Fruit fly (Drosophila melanogaster) whole organism, embryonic: Measurements from ENCODE around the gene CG9702.

ENCODE experiments used
- Bdp1 ChIP-seq: fragments of 200-800 bp; sonication (Bioruptor generic); optimal IDR thresholded peaks from 3 replicates; lab custom pipeline; 2016; ENCODE audit warnings: missing biosample characterization, missing genetic modification characterization
- CG15514 ChIP-seq: fragments of 200-800 bp; sonication (Bioruptor generic); optimal IDR thresholded peaks from 3 replicates; lab custom pipeline; 2017; ENCODE audit warnings: missing biosample characterization, missing genetic modification characterization, mild to moderate bottlenecking, moderate library complexity, missing genetic modification reagents
- CG17186 ChIP-seq: fragments of 200-800 bp; sonication (Bioruptor generic); optimal IDR thresholded peaks from 3 replicates; lab custom pipeline; 2017; ENCODE audit warnings: missing biosample characterization, missing genetic modification reagents, missing genetic modification characterization
- Gug ChIP-seq: fragments of 200-800 bp; sonication (Bioruptor generic); IDR thresholded peaks from 4 replicates; pipeline ENCODE4 v1.3.6; 2022; ENCODE audit warnings: missing biosample characterization, missing genetic modification characterization
- Hand ChIP-seq: fragments of 200-800 bp; sonication (Bioruptor generic); optimal IDR thresholded peaks from 2 replicates; lab custom pipeline; 2017; ENCODE audit warnings: mild to moderate bottlenecking, missing biosample characterization, missing genetic modification reagents, missing genetic modification characterization
- Stat92E ChIP-seq, 3 experiments: fragments of >200 bp in 2 of 3; fragments of 200-800 bp in 1 of 3; sonication (Bioruptor generic) in 1 of 3; optimal IDR thresholded peaks; 2 replicates each; lab custom pipeline; 2017 to 2019; ENCODE audit warnings: missing biosample characterization in 3 of 3, missing genetic modification characterization in 3 of 3, mild to moderate bottlenecking in 1 of 3, moderate library complexity in 1 of 3
- bcd ChIP-seq: fragments of 200-800 bp; sonication (Bioruptor generic); optimal IDR thresholded peaks from 2 replicates; lab custom pipeline; 2017; ENCODE audit warnings: missing biosample characterization, mild to moderate bottlenecking, missing genetic modification characterization
- fd64A ChIP-seq: fragments of 200-800 bp; sonication (Bioruptor generic); optimal IDR thresholded peaks from 3 replicates; lab custom pipeline; 2018; ENCODE audit warnings: missing biosample characterization, mild to moderate bottlenecking, missing genetic modification characterization
- jigr1 ChIP-seq: fragments of 200-800 bp; sonication (Bioruptor generic); IDR thresholded peaks from 3 replicates; pipeline ENCODE4 v1.3.6; 2022; ENCODE audit warnings: missing biosample characterization, missing genetic modification characterization
- stc ChIP-seq: fragments of 200-800 bp; sonication (Bioruptor generic); IDR thresholded peaks from 2 replicates; pipeline ENCODE4 v1.3.6; 2022; ENCODE audit warnings: missing biosample characterization, missing genetic modification characterization
- tup ChIP-seq: fragments of 200-800 bp; sonication (Bioruptor generic); optimal IDR thresholded peaks from 2 replicates; lab custom pipeline; 2016; ENCODE audit warnings: missing biosample characterization, mild to moderate bottlenecking, missing genetic modification characterization, moderate library complexity

Gene CG9702

dm6 chr3R:30628928-30629327, 49.7 kb downstream of the CG9702 start, which contains the start of gene CG2267:
Gene CG2267 (minus strand): TSS chr3R:30629028.
- TF ChIP-seq jigr1 (no peak), Hand (GFP tag; lab: Kevin White, UChicago) (no peak), fd64A (GFP tag; lab: Kevin White, UChicago) (no peak), stc (GFP tag; lab: Robert Waterston, UW) (no peak), CG15514 (GFP tag; lab: Kevin White, UChicago) (no peak), CG17186 (no peak), Stat92E (GFP tag; optimal IDR thresholded peaks at IDR 0.05; lab: Kevin White, UChicago) (no peak), bcd (GFP tag; lab: Kevin White, UChicago) (no peak), Gug (GFP tag; lab: Robert Waterston, UW) (no peak), Bdp1 (GFP tag; lab: Kevin White, UChicago) (no peak), tup (GFP tag; lab: Kevin White, UChicago) (no peak)
